Worm (Caenorhabditis elegans) whole organism, late embryonic: ENCODE data around the gene ZC404.1.

Experiments used
- C08G9.2 ChIP-seq: sonication (generic microtip); optimal IDR thresholded peaks from 2 replicates; lab custom pipeline; 2016; ENCODE audit warnings: mild to moderate bottlenecking, missing genetic modification characterization, moderate library complexity, missing compliant biosample characterization
- K02D7.2 ChIP-seq: sonication (generic microtip); optimal IDR thresholded peaks from 2 replicates; lab custom pipeline; 2017; ENCODE audit warnings: mild to moderate bottlenecking, missing genetic modification characterization, missing compliant biosample characterization
- ahr-1 ChIP-seq: sonication (generic microtip); optimal IDR thresholded peaks from 2 replicates; lab custom pipeline; 2016; ENCODE audit warnings: missing genetic modification characterization, missing compliant biosample characterization
- ama-1 ChIP-seq: fragments of 150-350 bp; optimal IDR thresholded peaks from 2 replicates; lab custom pipeline; 2014
- ceh-34 ChIP-seq: sonication (generic microtip); optimal IDR thresholded peaks from 2 replicates; lab custom pipeline; 2016; ENCODE audit warnings: mild to moderate bottlenecking, missing genetic modification characterization, missing compliant biosample characterization
- ceh-48 ChIP-seq: sonication (generic microtip); optimal IDR thresholded peaks from 2 replicates; lab custom pipeline; 2016; ENCODE audit warnings: missing genetic modification characterization, inconsistent platforms, missing compliant biosample characterization
- ceh-6 ChIP-seq: fragments of 200-800 bp; sonication (Bioruptor generic); optimal IDR thresholded peaks from 2 replicates; lab custom pipeline; 2018; ENCODE audit warnings: mild to moderate bottlenecking, missing genetic modification characterization, missing compliant biosample characterization
- ceh-9 ChIP-seq: sonication (generic microtip); optimal IDR thresholded peaks from 2 replicates; lab custom pipeline; 2016; ENCODE audit warnings: mild to moderate bottlenecking, missing genetic modification characterization, inconsistent platforms, missing compliant biosample characterization
- dve-1 ChIP-seq: sonication (generic microtip); optimal IDR thresholded peaks from 2 replicates; lab custom pipeline; 2017; ENCODE audit warnings: antibody characterized with exemption, mild to moderate bottlenecking, missing genetic modification characterization, missing compliant biosample characterization
- elt-2 ChIP-seq: sonication (generic microtip); optimal IDR thresholded peaks from 2 replicates; lab custom pipeline; 2016; ENCODE audit warnings: missing genetic modification reagents, missing genetic modification characterization, missing compliant biosample characterization
- elt-4 ChIP-seq: sonication (generic microtip); optimal IDR thresholded peaks from 2 replicates; lab custom pipeline; 2016; ENCODE audit warnings: missing genetic modification characterization, missing compliant biosample characterization
- ets-4 ChIP-seq: sonication (generic microtip); optimal IDR thresholded peaks from 2 replicates; lab custom pipeline; 2016; ENCODE audit warnings: missing genetic modification characterization, missing compliant biosample characterization
- eyg-1 ChIP-seq: sonication (generic microtip); optimal IDR thresholded peaks from 2 replicates; lab custom pipeline; 2016; ENCODE audit warnings: missing genotype, missing genetic modification characterization, missing compliant biosample characterization
- fkh-6 ChIP-seq: sonication (generic microtip); optimal IDR thresholded peaks from 2 replicates; lab custom pipeline; 2016; ENCODE audit warnings: missing genetic modification characterization, missing compliant biosample characterization
- hlh-13 ChIP-seq: fragments of 200-800 bp; sonication (Bioruptor generic); optimal IDR thresholded peaks from 2 replicates; lab custom pipeline; 2018; ENCODE audit warnings: mild to moderate bottlenecking, missing genetic modification characterization, missing compliant biosample characterization
- hlh-6 ChIP-seq: sonication (generic microtip); optimal IDR thresholded peaks from 2 replicates; lab custom pipeline; 2016; ENCODE audit warnings: missing genotype, missing genetic modification characterization, missing compliant biosample characterization
- hlh-8 ChIP-seq: sonication (generic microtip); optimal IDR thresholded peaks from 2 replicates; lab custom pipeline; 2016; ENCODE audit warnings: missing genotype, missing genetic modification characterization, missing compliant biosample characterization
- lin-11 ChIP-seq: fragments of 200-800 bp; sonication (Bioruptor generic); optimal IDR thresholded peaks from 2 replicates; lab custom pipeline; 2018; ENCODE audit warnings: mild to moderate bottlenecking, missing genetic modification characterization, missing compliant biosample characterization
- nfya-1 ChIP-seq: sonication (generic microtip); optimal IDR thresholded peaks from 2 replicates; lab custom pipeline; 2017; ENCODE audit warnings: missing genetic modification characterization, mild to moderate bottlenecking, missing compliant biosample characterization, antibody characterized with exemption, moderate library complexity
- nhr-232 ChIP-seq: sonication (generic microtip); optimal IDR thresholded peaks from 2 replicates; lab custom pipeline; 2016; ENCODE audit warnings: missing genetic modification characterization, missing compliant biosample characterization
- npax-4 ChIP-seq: sonication (generic microtip); optimal IDR thresholded peaks from 2 replicates; lab custom pipeline; 2016; ENCODE audit warnings: missing genetic modification characterization, missing compliant biosample characterization
- odd-2 ChIP-seq: sonication (generic microtip); optimal IDR thresholded peaks from 2 replicates; lab custom pipeline; 2017; ENCODE audit warnings: antibody characterized with exemption, mild to moderate bottlenecking, missing genetic modification characterization, missing compliant biosample characterization
- pat-9 ChIP-seq: fragments of 200-800 bp; sonication (Bioruptor generic); optimal IDR thresholded peaks from 2 replicates; lab custom pipeline; 2018; ENCODE audit warnings: mild to moderate bottlenecking, missing genetic modification characterization, moderate library complexity, missing compliant biosample characterization
- pax-1 ChIP-seq: fragments of 150-350 bp; optimal IDR thresholded peaks from 2 replicates; lab custom pipeline; 2014; ENCODE audit warnings: missing biosample characterization, missing genetic modification characterization
- pqm-1 ChIP-seq: sonication (generic microtip); optimal IDR thresholded peaks from 2 replicates; lab custom pipeline; 2016; ENCODE audit warnings: missing genetic modification characterization, missing compliant biosample characterization
- pros-1 ChIP-seq: fragments of 150-350 bp; optimal IDR thresholded peaks from 2 replicates; lab custom pipeline; 2014; ENCODE audit warnings: missing biosample characterization, missing genetic modification reagents, missing genetic modification characterization
- rnt-1 ChIP-seq: sonication (generic microtip); optimal IDR thresholded peaks from 2 replicates; lab custom pipeline; 2016; ENCODE audit warnings: missing genetic modification characterization, missing compliant biosample characterization
- sox-4 ChIP-seq: sonication (generic microtip); optimal IDR thresholded peaks from 2 replicates; lab custom pipeline; 2017; ENCODE audit warnings: mild to moderate bottlenecking, missing genetic modification characterization, inconsistent platforms, missing compliant biosample characterization
- syd-9 ChIP-seq: sonication (generic microtip); optimal IDR thresholded peaks from 2 replicates; lab custom pipeline; 2016; ENCODE audit warnings: mild to moderate bottlenecking, missing genetic modification characterization, moderate library complexity, missing compliant biosample characterization
- unc-3 ChIP-seq, 2 experiments: fragments of 200-800 bp in 1 of 2; sonication (Bioruptor generic) in 1 of 2; sonication (generic microtip) in 1 of 2; conservative IDR thresholded peaks in 1 of 2; optimal IDR thresholded peaks in 1 of 2; 2 replicates each; pipeline versions ENCODE4 v1.3.6 to Lab custom; 2016 to 2022; ENCODE audit warnings: missing compliant biosample characterization in 2 of 2, missing genetic modification characterization in 2 of 2, missing genetic modification reagents in 1 of 2

ZC404.1 gene

DNA sequence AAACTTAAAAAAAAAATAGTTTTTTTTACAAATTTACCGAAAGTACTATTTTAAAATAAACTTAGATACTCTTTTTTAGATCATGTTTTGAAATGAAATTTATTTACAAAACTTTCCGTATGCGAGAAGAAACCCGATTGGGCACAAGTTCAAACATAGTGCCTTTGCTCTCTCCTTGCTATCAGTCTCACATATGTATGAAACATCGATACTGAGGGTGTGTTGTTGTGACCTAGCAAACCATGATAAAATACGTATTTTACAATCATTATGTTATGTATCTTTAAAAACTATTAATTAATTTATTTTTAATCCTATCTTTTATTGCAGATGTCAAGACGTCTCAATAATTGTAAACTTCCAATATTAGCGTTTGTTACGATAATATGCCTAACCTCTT lies 16.1 kb downstream of the ZC404.1 start:
- TF ChIP-seq ets-4 (no peak), elt-2 (tag; lab: Kevin White, UChicago) (peak; percentile 17), nhr-232 (tag; lab: Kevin White, UChicago) (no peak)

DNA sequence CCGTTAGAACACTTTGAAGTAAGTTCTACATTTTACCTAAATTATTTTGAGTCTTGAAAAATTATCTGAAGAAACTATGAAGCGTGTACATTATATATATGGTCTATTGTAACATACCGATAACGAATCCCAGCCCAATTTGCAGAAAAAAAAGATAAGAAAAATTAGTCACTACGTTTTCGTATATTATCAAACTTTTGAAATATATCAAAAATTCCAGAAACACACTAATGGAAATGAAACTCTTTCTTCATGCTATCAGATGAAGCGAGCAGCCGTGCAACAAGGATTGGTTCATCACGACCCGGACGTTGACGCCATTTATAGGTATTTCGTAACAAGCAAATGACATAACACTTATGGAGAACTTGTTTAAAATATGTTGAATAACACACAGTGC lies 17.9 kb downstream of the ZC404.1 start:
- TF ChIP-seq K02D7.2 (tag; lab: Kevin White, UChicago) (no peak), elt-2 (tag; lab: Kevin White, UChicago) (peak; percentile 53), dve-1 (tag; lab: Kevin White, UChicago) (no peak), pax-1 (tag; lab: Kevin White, UChicago) (no peak), pros-1 (tag; lab: Kevin White, UChicago) (no peak), pat-9 (tag; lab: Kevin White, UChicago) (no peak)

DNA sequence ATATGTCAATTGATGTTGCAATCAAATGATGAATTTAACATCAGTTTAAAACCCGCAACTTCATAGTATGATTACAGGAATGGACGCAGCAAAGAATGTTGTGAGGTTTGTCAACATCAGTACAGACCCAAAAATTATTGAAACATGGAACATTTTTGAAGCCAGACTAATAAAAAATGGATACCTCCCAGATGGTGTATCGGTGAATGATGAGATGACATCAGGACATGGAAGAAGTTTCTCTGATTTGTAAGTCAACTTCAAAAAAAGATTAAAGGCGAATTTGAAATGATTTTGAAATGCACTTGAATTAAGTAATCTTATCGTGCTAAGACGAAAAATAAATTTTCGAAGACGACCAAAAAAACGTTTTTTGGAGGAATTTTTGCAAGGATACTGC lies 19.9 kb downstream of the ZC404.1 start:
- TF ChIP-seq dve-1 (tag; lab: Kevin White, UChicago), result no peak
- TF ChIP-seq pax-1 (tag; lab: Kevin White, UChicago), result no peak
- TF ChIP-seq ahr-1 (tag; lab: Kevin White, UChicago), result no peak
- TF ChIP-seq K02D7.2 (tag; lab: Kevin White, UChicago), result no peak
- no peak for TF ChIP-seq ceh-34 (tag; lab: Kevin White, UChicago)
- TF ChIP-seq syd-9 (tag; lab: Kevin White, UChicago), result no peak
- no peak for TF ChIP-seq hlh-8 (tag; lab: Kevin White, UChicago)
- TF ChIP-seq odd-2 (tag; lab: Kevin White, UChicago), result no peak
- no peak for TF ChIP-seq ceh-48 (tag; lab: Kevin White, UChicago)

DNA sequence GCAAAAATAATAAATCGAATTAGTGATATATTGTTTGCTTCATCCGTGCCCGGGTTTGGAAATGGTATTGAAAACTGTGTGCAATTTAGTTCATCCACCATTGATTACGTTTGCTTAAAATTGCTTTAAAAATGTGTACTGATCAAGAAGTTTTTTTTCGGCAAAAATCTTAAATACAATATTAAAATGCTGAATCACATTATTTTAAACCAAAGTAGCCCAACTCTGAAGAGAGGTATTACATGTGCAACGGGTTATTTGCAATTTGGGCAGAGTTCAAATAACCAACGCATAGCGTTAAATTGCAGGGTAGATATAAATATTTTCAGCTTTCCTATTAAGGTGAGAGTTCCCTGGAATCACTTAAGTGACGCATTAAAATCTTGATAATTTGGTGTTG lies 23.2 kb downstream of the ZC404.1 start, which contains the start of gene dmsr-14:
Gene dmsr-14, minus strand, starts transcription at position 101 of the 400 bp plus-strand sequence.
- TF ChIP-seq ama-1 (lab: Kevin White, UChicago), result no peak
- TF ChIP-seq elt-4 (tag; lab: Kevin White, UChicago), result no peak
- TF ChIP-seq pqm-1 (tag; lab: Kevin White, UChicago), result no peak
- TF ChIP-seq hlh-6, result no peak
- TF ChIP-seq npax-4 (tag; lab: Kevin White, UChicago), result no peak
- TF ChIP-seq hlh-13 (GFP tag; lab: Kevin White, UChicago), result no peak
- no peak for TF ChIP-seq ceh-6
- no peak for TF ChIP-seq fkh-6 (tag; lab: Kevin White, UChicago)
- TF ChIP-seq sox-4 (tag; lab: Kevin White, UChicago), result no peak
- no peak for TF ChIP-seq ceh-9 (tag; lab: Kevin White, UChicago)
- TF ChIP-seq C08G9.2 (tag; lab: Kevin White, UChicago), result no peak
- no peak for TF ChIP-seq eyg-1 (tag; lab: Kevin White, UChicago)

DNA sequence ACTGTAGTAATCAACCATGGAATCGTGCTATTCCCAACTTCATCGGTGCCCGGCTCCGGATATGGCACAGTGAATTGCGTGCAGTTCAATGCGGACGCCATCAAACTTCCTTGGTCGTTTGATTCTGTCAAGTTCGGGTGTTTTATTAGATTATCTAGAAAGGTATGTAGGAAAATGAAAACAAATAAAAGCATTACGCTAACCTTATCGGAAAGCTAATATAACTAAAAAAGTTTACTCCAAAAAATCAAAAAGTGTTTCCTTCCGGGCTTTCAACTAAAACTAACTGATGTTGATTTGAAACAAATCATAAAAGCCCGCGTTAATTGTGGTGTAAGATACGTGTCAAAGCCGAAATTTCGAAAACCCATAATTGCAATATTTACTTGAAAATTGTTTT lies 25.8 kb downstream of the ZC404.1 start, which contains the start of gene dmsr-13:
Gene dmsr-13, minus strand, starts transcription at position 101 of the 400 bp plus-strand sequence.
- no peak for TF ChIP-seq ceh-6
- TF ChIP-seq nfya-1 (tag; lab: Kevin White, UChicago), result no peak

DNA sequence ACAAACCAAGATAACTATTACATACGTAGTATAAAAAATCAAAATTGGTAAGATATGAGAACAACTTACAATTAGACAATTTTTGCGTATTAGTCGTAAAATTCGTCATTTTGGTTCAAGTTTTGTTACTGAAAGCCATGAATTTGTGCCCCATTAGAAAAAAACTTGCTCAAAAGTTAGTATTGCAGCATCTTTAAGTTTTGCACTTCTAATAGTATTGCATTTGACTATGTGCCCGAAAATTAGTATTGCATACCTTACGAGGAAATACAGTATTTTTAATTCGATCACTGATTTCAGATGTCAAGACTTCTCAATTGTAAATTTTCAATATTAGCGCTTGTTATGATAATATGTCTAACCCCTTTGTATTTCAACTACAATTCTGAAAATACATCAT lies 27.5 kb downstream of the ZC404.1 start, which contains the start of gene T15B7.8:
Gene T15B7.8, plus strand, starts transcription at position 301 of the 400 bp plus-strand sequence.
- TF ChIP-seq lin-11 (tag; lab: Kevin White, UChicago), result no peak
- no peak for TF ChIP-seq rnt-1 (tag; lab: Kevin White, UChicago)
- no peak for TF ChIP-seq ceh-48 (tag; lab: Kevin White, UChicago)
- no peak for TF ChIP-seq hlh-6
- no peak for TF ChIP-seq unc-3 (GFP tag; conservative IDR thresholded peaks at IDR 0.05; lab: Robert Waterston, UW)
- TF ChIP-seq unc-3 (tag; optimal IDR thresholded peaks at IDR 0.05; lab: Kevin White, UChicago), result no peak
- TF ChIP-seq dve-1 (tag; lab: Kevin White, UChicago), result no peak
- no peak for TF ChIP-seq eyg-1 (tag; lab: Kevin White, UChicago)
- no peak for TF ChIP-seq ahr-1 (tag; lab: Kevin White, UChicago)
